Fruit fly (Drosophila melanogaster): Measurements from ENCODE around the gene CG43335.

dm6 chr3R:15617708-15618107, 17.6 kb upstream of the CG43335 start:
- TF ChIP-seq CG12768 (GFP tag; optimal IDR thresholded peaks at IDR 0.05) (no peak), Hr96 (GFP tag; optimal IDR thresholded peaks at IDR 0.05) (no peak), CG33017 (tag; optimal IDR thresholded peaks at IDR 0.05) (no peak), CG14711 (tag; optimal IDR thresholded peaks at IDR 0.05) (no peak)

All from whole organism, adult.